Worm (Caenorhabditis elegans): ENCODE data around the gene aqp-2.
A peak's percentile ranks its signal among the peaks of the same experiment; 100 is the strongest.

- TF ChIP-seq lin-13 (tag; optimal IDR thresholded peaks at IDR 0.05) (no peak), mep-1 (tag; optimal IDR thresholded peaks at IDR 0.05) (no peak), lsy-2 (tag; optimal IDR thresholded peaks at IDR 0.05) (peak; percentile 4), unc-62 (GFP tag; optimal IDR thresholded peaks at IDR 0.05) (no peak), mab-5 (tag; optimal IDR thresholded peaks at IDR 0.05) (no peak)
These were observed 23.6 kb upstream of the aqp-2 start, which contains the start of gene mtrr-1 for ce11 chrII:9285171-9286025.

All from whole organism, mixed stage, embryonic.